Fruit fly (Drosophila melanogaster): ENCODE results near the gene Prosbeta2R1.

Gene Prosbeta2R1

DNA sequence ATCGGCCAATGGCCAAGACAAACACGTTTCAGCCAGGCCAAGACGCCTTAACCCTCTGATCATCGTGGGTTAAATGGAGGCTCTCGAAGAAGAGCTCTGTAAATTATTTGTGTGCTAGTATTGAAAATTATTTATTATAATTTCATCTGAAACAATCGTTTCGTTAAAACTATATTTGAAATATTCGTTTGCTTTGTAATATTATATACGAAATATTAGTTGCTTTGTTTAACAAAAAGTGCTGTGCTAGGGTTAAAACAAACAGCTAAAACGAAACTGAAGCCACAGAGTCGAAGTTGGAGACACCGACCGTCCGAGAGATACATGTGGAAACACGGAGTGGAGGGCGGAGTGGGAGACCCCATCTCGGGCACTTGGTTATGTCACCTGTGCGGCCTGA, 22.2 kb upstream of the Prosbeta2R1 start (continued):
- TF ChIP-seq CG7786 (GFP tag; optimal IDR thresholded peaks at IDR 0.05) (no peak), lola (GFP tag; optimal IDR thresholded peaks at IDR 0.05) (no peak), CG17568 (GFP tag; optimal IDR thresholded peaks at IDR 0.05) (no peak), CG8281 (tag; optimal IDR thresholded peaks at IDR 0.05) (no peak), Atf6 (GFP tag; IDR thresholded peaks at IDR 0.05) (no peak), pros (GFP tag; optimal IDR thresholded peaks at IDR 0.05) (peak; percentile 38), CG14441 (GFP tag; IDR thresholded peaks at IDR 0.05) (peak; percentile 43), CG4360 (GFP tag; IDR thresholded peaks at IDR 0.05) (no peak), CG13296 (GFP tag; optimal IDR thresholded peaks at IDR 0.05) (no peak), CG31224 (GFP tag; IDR thresholded peaks at IDR 0.05) (no peak), zen (tag; optimal IDR thresholded peaks at IDR 0.05) (no peak), CG17361 (GFP tag; IDR thresholded peaks at IDR 0.05) (0 out of 3 replicates have a peak, but pooled peaks have one; percentile 37), sens (GFP tag) (no peak), CG2712 (tag; optimal IDR thresholded peaks at IDR 0.05) (peak; percentile 53), dmrt99B (tag; optimal IDR thresholded peaks at IDR 0.05) (peak; percentile 72), CG34224 (GFP tag; IDR thresholded peaks at IDR 0.05; ENCODE audit: partially characterized antibody) (no peak), tin (GFP tag; optimal IDR thresholded peaks at IDR 0.05) (no peak), CG11560 (tag; IDR thresholded peaks at IDR 0.05) (no peak), sr (GFP tag; IDR thresholded peaks at IDR 0.05) (no peak), CG10959 (GFP tag; IDR thresholded peaks at IDR 0.05) (no peak), CG2129 (GFP tag; IDR thresholded peaks at IDR 0.05; ENCODE audit: partially characterized antibody) (no peak), Bteb2 (GFP tag; optimal IDR thresholded peaks at IDR 0.05) (no peak), Eip74EF (GFP tag; optimal IDR thresholded peaks at IDR 0.05) (no peak), Meics (GFP tag; optimal IDR thresholded peaks at IDR 0.05) (no peak), Hand (GFP tag; optimal IDR thresholded peaks at IDR 0.05) (no peak), CG7839 (tag; optimal IDR thresholded peaks at IDR 0.05) (no peak), lmd (GFP tag; IDR thresholded peaks at IDR 0.05) (0 out of 2 replicates have a peak, but pooled peaks have one; percentile 21), Atf-2 (GFP tag; optimal IDR thresholded peaks at IDR 0.05) (no peak), BtbVII (GFP tag; optimal IDR thresholded peaks at IDR 0.05) (no peak), fu2 (GFP tag; optimal IDR thresholded peaks at IDR 0.05) (no peak), grau (tag; optimal IDR thresholded peaks at IDR 0.05) (peak; percentile 54), Sry-β (GFP tag; optimal IDR thresholded peaks at IDR 0.05) (no peak), cas (GFP tag; IDR thresholded peaks at IDR 0.05) (no peak), CG1792 (GFP tag; optimal IDR thresholded peaks at IDR 0.05) (no peak), Med (GFP tag) (peak; percentile 41), gsb (GFP tag; IDR thresholded peaks at IDR 0.05) (no peak), CG12391 (tag; optimal IDR thresholded peaks at IDR 0.05) (peak; percentile 56), CG6683 (GFP tag; optimal IDR thresholded peaks at IDR 0.05) (no peak), chif (GFP tag; optimal IDR thresholded peaks at IDR 0.05) (no peak), CG12942 (GFP tag; optimal IDR thresholded peaks at IDR 0.05) (no peak), C15 (GFP tag; IDR thresholded peaks at IDR 0.05) (no peak), tx (GFP tag; optimal IDR thresholded peaks at IDR 0.05) (no peak), ash1 (GFP tag; optimal IDR thresholded peaks at IDR 0.05) (no peak), wdn (GFP tag; IDR thresholded peaks at IDR 0.05) (no peak), hb (GFP tag; IDR thresholded peaks at IDR 0.05; ENCODE audit: partially characterized antibody) (no peak), bsh (GFP tag; optimal IDR thresholded peaks at IDR 0.05) (peak in 1 of 2 experiments; percentile 22), Dad (GFP tag; optimal IDR thresholded peaks at IDR 0.05) (no peak), Mad (GFP tag; optimal IDR thresholded peaks at IDR 0.05) (no peak), CG15479 (GFP tag; optimal IDR thresholded peaks at IDR 0.05) (no peak), ci (GFP tag; IDR thresholded peaks at IDR 0.05) (peak; percentile 44; the same call in 2 of the 3 replicates), PHDP (tag; optimal IDR thresholded peaks at IDR 0.05) (peak; percentile 37)
